Fruit fly (Drosophila melanogaster) whole organism, embryonic: ENCODE measurements around the gene Ir92a.
A peak's percentile ranks its signal among the peaks of the same experiment; 100 is the strongest.

Experiments
- Atf6 ChIP-seq: fragments of 200-800 bp; sonication (Bioruptor generic); IDR thresholded peaks from 2 replicates; pipeline ENCODE4 v1.3.6; 2022; ENCODE audit warnings: missing biosample characterization, missing genetic modification characterization
- BEAF-32 ChIP-seq: fragments of 200-800 bp; sonication (Bioruptor generic); optimal IDR thresholded peaks from 3 replicates; lab custom pipeline; 2017; ENCODE audit warnings: missing biosample characterization, missing genetic modification characterization, mild to moderate bottlenecking, moderate library complexity, missing genetic modification reagents
- CG10565 ChIP-seq: fragments of 200-800 bp; sonication (Bioruptor generic); optimal IDR thresholded peaks from 3 replicates; lab custom pipeline; 2016; ENCODE audit warnings: missing biosample characterization, mild to moderate bottlenecking, missing genetic modification characterization
- CG11504 ChIP-seq: fragments of 200-800 bp; sonication (Bioruptor generic); optimal IDR thresholded peaks from 3 replicates; lab custom pipeline; 2019; ENCODE audit warnings: missing biosample characterization, mild to moderate bottlenecking, missing genetic modification characterization, moderate library complexity
- CG12299 ChIP-seq: fragments of 200-800 bp; sonication (Bioruptor generic); optimal IDR thresholded peaks from 2 replicates; lab custom pipeline; 2018; ENCODE audit warnings: missing biosample characterization, mild to moderate bottlenecking, missing genetic modification characterization
- CG14014 ChIP-seq: fragments of 200-800 bp; sonication (Bioruptor generic); IDR thresholded peaks from 2 replicates; pipeline ENCODE4 v1.3.6; 2022; ENCODE audit warnings: missing biosample characterization, missing genetic modification characterization
- CG14860 ChIP-seq: fragments of 200-800 bp; sonication (Bioruptor generic); IDR thresholded peaks from 3 replicates; pipeline ENCODE4 v1.3.6; 2022; ENCODE audit warnings: missing biosample characterization, missing genetic modification characterization; ENCODE audit not compliant: partially characterized antibody
- CG1529 ChIP-seq: fragments of 200-800 bp; sonication (Bioruptor generic); optimal IDR thresholded peaks from 3 replicates; lab custom pipeline; 2018; ENCODE audit warnings: missing biosample characterization, missing genetic modification characterization
- CG17186 ChIP-seq: fragments of 200-800 bp; sonication (Bioruptor generic); optimal IDR thresholded peaks from 3 replicates; lab custom pipeline; 2017; ENCODE audit warnings: missing biosample characterization, missing genetic modification reagents, missing genetic modification characterization
- CG17385 ChIP-seq: fragments of 200-800 bp; sonication (Bioruptor generic); optimal IDR thresholded peaks from 3 replicates; lab custom pipeline; 2018; ENCODE audit warnings: missing biosample characterization, mild to moderate bottlenecking, missing genetic modification characterization
- CG2889 ChIP-seq: fragments of 200-800 bp; sonication (Bioruptor generic); IDR thresholded peaks from 3 replicates; pipeline ENCODE4 v1.3.6; 2022; ENCODE audit warnings: missing biosample characterization, missing genetic modification characterization
- CG3163 ChIP-seq: fragments of 200-800 bp; sonication (Bioruptor generic); optimal IDR thresholded peaks from 3 replicates; lab custom pipeline; 2016; ENCODE audit warnings: missing biosample characterization, missing genetic modification characterization
- CG3281 ChIP-seq: fragments of 200-800 bp; sonication (Bioruptor generic); optimal IDR thresholded peaks from 3 replicates; lab custom pipeline; 2017; ENCODE audit warnings: missing biosample characterization, mild to moderate bottlenecking, missing genetic modification characterization
- CG33213 ChIP-seq: fragments of 200-800 bp; sonication (Bioruptor generic); optimal IDR thresholded peaks from 3 replicates; lab custom pipeline; 2016; ENCODE audit warnings: missing biosample characterization, missing genetic modification characterization
- CG43689 ChIP-seq: fragments of 200-800 bp; sonication (Bioruptor generic); IDR thresholded peaks from 2 replicates; pipeline ENCODE4 v1.3.6; 2022; ENCODE audit warnings: missing biosample characterization, missing genetic modification characterization
- CG6791 ChIP-seq: fragments of 200-800 bp; sonication (Bioruptor generic); IDR thresholded peaks from 3 replicates; pipeline ENCODE4 v1.3.6; 2022; ENCODE audit warnings: missing biosample characterization, missing genetic modification characterization; ENCODE audit not compliant: partially characterized antibody
- CG8089 ChIP-seq: fragments of 200-800 bp; sonication (Bioruptor generic); optimal IDR thresholded peaks from 3 replicates; lab custom pipeline; 2016; ENCODE audit warnings: missing biosample characterization, missing genetic modification characterization
- CG9797 ChIP-seq: fragments of 200-800 bp; sonication (Bioruptor generic); optimal IDR thresholded peaks from 3 replicates; lab custom pipeline; 2018; ENCODE audit warnings: missing biosample characterization, mild to moderate bottlenecking, missing genetic modification characterization
- Deaf1 ChIP-seq: fragments of 200-800 bp; optimal IDR thresholded peaks from 3 replicates; lab custom pipeline; 2019; ENCODE audit warnings: missing biosample characterization, mild to moderate bottlenecking, missing genetic modification characterization, moderate library complexity
- Doc3 ChIP-seq: fragments of 200-800 bp; sonication (Bioruptor generic); IDR thresholded peaks from 3 replicates; pipeline ENCODE4 v1.3.6; 2022; ENCODE audit warnings: missing biosample characterization, missing genetic modification characterization; ENCODE audit not compliant: partially characterized antibody
- Dref ChIP-seq: fragments of 200-800 bp; sonication (Bioruptor generic); IDR thresholded peaks from 2 replicates; pipeline ENCODE4 v1.3.6; 2022; ENCODE audit warnings: missing biosample characterization, missing genetic modification characterization
- GATAe ChIP-seq: fragments of 200-800 bp; sonication (Bioruptor generic); conservative IDR thresholded peaks from 2 replicates; pipeline ENCODE4 v1.3.6; 2022; ENCODE audit warnings: missing biosample characterization, missing genetic modification characterization
- Hey ChIP-seq: fragments of 200-800 bp; sonication (Bioruptor generic); optimal IDR thresholded peaks from 3 replicates; lab custom pipeline; 2018; ENCODE audit warnings: missing biosample characterization, mild to moderate bottlenecking, missing genetic modification characterization
- Hmr ChIP-seq: fragments of 200-800 bp; sonication (Bioruptor generic); optimal IDR thresholded peaks from 3 replicates; lab custom pipeline; 2017; ENCODE audit warnings: mild to moderate bottlenecking, missing biosample characterization, missing genetic modification reagents, missing genetic modification characterization
- Hr51 ChIP-seq, 2 experiments: fragments of 200-800 bp; sonication (Bioruptor generic); optimal IDR thresholded peaks; 2 replicates in 1 of 2; 3 replicates in 1 of 2; lab custom pipeline; 2016 to 2018; ENCODE audit warnings: missing biosample characterization in 2 of 2, missing genetic modification characterization in 2 of 2, mild to moderate bottlenecking in 1 of 2, moderate library complexity in 1 of 2
- Sox102F ChIP-seq: fragments of 200-800 bp; sonication (Bioruptor generic); optimal IDR thresholded peaks from 2 replicates; lab custom pipeline; 2018; ENCODE audit warnings: missing biosample characterization, mild to moderate bottlenecking, missing genetic modification characterization, moderate library complexity
- Spps ChIP-seq: fragments of 200-800 bp; sonication (Bioruptor generic); optimal IDR thresholded peaks from 2 replicates; lab custom pipeline; 2018; ENCODE audit warnings: missing biosample characterization, mild to moderate bottlenecking, missing genetic modification characterization
- Ssrp ChIP-seq: fragments of 200-800 bp; sonication (Bioruptor generic); optimal IDR thresholded peaks from 2 replicates; lab custom pipeline; 2018; ENCODE audit warnings: missing biosample characterization, mild to moderate bottlenecking, missing genetic modification characterization, moderate library complexity
- al ChIP-seq: fragments of 200-800 bp; sonication (Bioruptor generic); IDR thresholded peaks from 2 replicates; pipeline ENCODE4 v1.3.6; 2022; ENCODE audit warnings: missing biosample characterization, missing genetic modification characterization
- aop ChIP-seq: fragments of 200-800 bp; sonication (Bioruptor generic); IDR thresholded peaks from 2 replicates; pipeline ENCODE4 v1.3.6; 2022; ENCODE audit warnings: missing biosample characterization, missing genetic modification characterization
- ato ChIP-seq: fragments of 200-800 bp; sonication (Bioruptor generic); IDR thresholded peaks from 2 replicates; pipeline ENCODE4 v1.3.6; 2022; ENCODE audit warnings: missing biosample characterization, missing genetic modification characterization; ENCODE audit not compliant: partially characterized antibody
- bab2 ChIP-seq: fragments of 200-800 bp; sonication (Bioruptor generic); optimal IDR thresholded peaks from 2 replicates; lab custom pipeline; 2016; ENCODE audit warnings: missing biosample characterization, missing genetic modification characterization
- bsh ChIP-seq, 2 experiments: fragments of 200-800 bp; sonication (Bioruptor generic); optimal IDR thresholded peaks; 2 replicates each; lab custom pipeline; 2017 to 2018; ENCODE audit warnings: mild to moderate bottlenecking in 2 of 2, missing biosample characterization in 2 of 2, missing genetic modification characterization in 2 of 2, moderate library complexity in 1 of 2
- cato ChIP-seq: fragments of 200-800 bp; sonication (Bioruptor generic); optimal IDR thresholded peaks from 2 replicates; lab custom pipeline; 2016; ENCODE audit warnings: missing biosample characterization, missing genetic modification characterization, borderline replicate concordance
- dan ChIP-seq: fragments of 200-800 bp; sonication (Bioruptor generic); IDR thresholded peaks from 2 replicates; pipeline ENCODE4 v1.3.6; 2022; ENCODE audit warnings: missing biosample characterization, missing genetic modification characterization
- dpn ChIP-seq, 2 experiments: fragments of 200-800 bp; sonication (Bioruptor generic); optimal IDR thresholded peaks; 3 replicates each; lab custom pipeline; 2016; ENCODE audit warnings: missing biosample characterization in 2 of 2, missing genetic modification characterization in 2 of 2
- en ChIP-seq: fragments of 200-800 bp; sonication (Bioruptor generic); optimal IDR thresholded peaks from 2 replicates; lab custom pipeline; 2016; ENCODE audit warnings: missing biosample characterization, missing genetic modification characterization
- esg ChIP-seq: fragments of 200-800 bp; sonication (Bioruptor generic); conservative IDR thresholded peaks from 2 replicates; pipeline ENCODE4 v1.3.6; 2022; ENCODE audit warnings: missing biosample characterization, missing genetic modification characterization
- grn ChIP-seq: fragments of 200-800 bp; sonication (Bioruptor generic); optimal IDR thresholded peaks from 3 replicates; lab custom pipeline; 2017; ENCODE audit warnings: missing biosample characterization, missing genetic modification characterization
- gsb-n ChIP-seq: fragments of 200-800 bp; sonication (Bioruptor generic); optimal IDR thresholded peaks from 3 replicates; lab custom pipeline; 2018; ENCODE audit warnings: missing biosample characterization, mild to moderate bottlenecking, missing genetic modification characterization
- lab ChIP-seq: fragments of 200-800 bp; sonication (Bioruptor generic); optimal IDR thresholded peaks from 3 replicates; lab custom pipeline; 2017; ENCODE audit warnings: missing biosample characterization, missing genetic modification characterization, mild to moderate bottlenecking, moderate library complexity, missing genetic modification reagents
- nmo ChIP-seq: fragments of 200-800 bp; sonication (Bioruptor generic); optimal IDR thresholded peaks from 2 replicates; lab custom pipeline; 2018; ENCODE audit warnings: missing biosample characterization, mild to moderate bottlenecking, missing genetic modification characterization, moderate library complexity
- pzg ChIP-seq: fragments of 200-800 bp; sonication (Bioruptor generic); optimal IDR thresholded peaks from 3 replicates; lab custom pipeline; 2018; ENCODE audit warnings: missing biosample characterization, mild to moderate bottlenecking, missing genetic modification characterization, moderate library complexity
- salm ChIP-seq: fragments of 200-800 bp; sonication (Bioruptor generic); optimal IDR thresholded peaks from 2 replicates; lab custom pipeline; 2018; ENCODE audit warnings: missing biosample characterization, mild to moderate bottlenecking, missing genetic modification characterization
- so ChIP-seq: fragments of 200-800 bp; sonication (Bioruptor generic); IDR thresholded peaks from 3 replicates; pipeline ENCODE4 v1.3.6; 2022; ENCODE audit warnings: missing biosample characterization, missing genetic modification characterization
- stwl ChIP-seq: fragments of 200-800 bp; sonication (Bioruptor generic); optimal IDR thresholded peaks from 3 replicates; lab custom pipeline; 2018; ENCODE audit warnings: missing biosample characterization, mild to moderate bottlenecking, missing genetic modification characterization, moderate library complexity
- tup ChIP-seq: fragments of 200-800 bp; sonication (Bioruptor generic); optimal IDR thresholded peaks from 2 replicates; lab custom pipeline; 2016; ENCODE audit warnings: missing biosample characterization, mild to moderate bottlenecking, missing genetic modification characterization, moderate library complexity
- unpg ChIP-seq: fragments of 200-800 bp; sonication (Bioruptor generic); optimal IDR thresholded peaks from 3 replicates; lab custom pipeline; 2018; ENCODE audit warnings: missing biosample characterization, mild to moderate bottlenecking, missing genetic modification characterization, moderate library complexity

Gene Ir92a

DNA sequence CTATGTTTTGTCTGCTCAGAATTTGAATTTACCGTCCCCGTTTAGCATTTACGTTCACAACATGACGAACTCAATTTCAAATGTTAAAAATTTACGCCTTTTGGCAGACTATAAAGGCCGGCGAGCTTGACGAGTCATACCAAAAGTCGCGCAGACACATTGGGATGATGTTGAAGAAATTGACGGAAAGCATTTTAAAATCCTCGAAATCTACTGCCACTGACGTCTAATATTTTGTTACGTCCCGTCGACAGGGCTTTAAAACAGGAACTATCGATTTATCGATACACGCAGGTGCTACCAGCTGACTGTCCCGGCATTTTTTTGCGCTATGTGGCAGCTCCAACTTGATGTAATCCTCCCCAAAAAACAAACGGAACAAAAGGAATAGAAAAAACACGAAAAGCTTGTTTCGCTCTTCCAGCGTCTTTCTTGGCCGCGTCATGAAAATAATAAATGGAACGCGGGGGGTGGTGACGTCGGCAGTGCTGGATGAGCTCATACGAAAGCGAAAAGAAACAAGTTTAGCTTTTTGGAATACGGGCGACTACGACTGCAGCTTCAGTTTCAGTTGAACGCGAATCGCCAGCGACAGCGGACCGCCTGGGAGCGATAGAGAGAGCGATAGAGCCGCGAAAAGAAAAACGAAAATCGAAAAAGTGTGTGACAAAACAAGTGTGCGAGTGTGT, 29.7 kb upstream of the Ir92a start, which contains the start of gene Orp8 (continued):
- peak; percentile 56; the same call in 1 of the 3 replicates for TF ChIP-seq CG14860 (GFP tag; lab: Robert Waterston, UW)
- TF ChIP-seq CG3281 (GFP tag; lab: Kevin White, UChicago), result no peak
- no peak for TF ChIP-seq Ssrp (tag; lab: Kevin White, UChicago)
- no peak for TF ChIP-seq aop (GFP tag; lab: Robert Waterston, UW)
- peak in 1 of 2 experiments; percentile 6 for TF ChIP-seq dpn (GFP tag; optimal IDR thresholded peaks at IDR 0.05; lab: Kevin White, UChicago)
- TF ChIP-seq cato (GFP tag; lab: Kevin White, UChicago), result no peak
- TF ChIP-seq Spps (tag; lab: Kevin White, UChicago), result peak; percentile 38
- peak; percentile 74 for TF ChIP-seq Dref (GFP tag; lab: Robert Waterston, UW)
- TF ChIP-seq CG2889 (GFP tag; lab: Robert Waterston, UW), result no peak
- peak; percentile 21 for TF ChIP-seq CG33213 (GFP tag; lab: Kevin White, UChicago)
- TF ChIP-seq grn, result no peak
- no peak for TF ChIP-seq esg (GFP tag; lab: Robert Waterston, UW)
- TF ChIP-seq stwl (tag; lab: Kevin White, UChicago), result peak; percentile 54
- peak; percentile 53; the same call in 1 of the 2 replicates for TF ChIP-seq Atf6 (GFP tag; lab: Robert Waterston, UW)
- TF ChIP-seq Deaf1 (tag; lab: Kevin White, UChicago), result peak; percentile 88
- no peak for TF ChIP-seq CG3163
- TF ChIP-seq Hey, result no peak
- peak; percentile 15 for TF ChIP-seq CG17186 (GFP tag; lab: Kevin White, UChicago)
- TF ChIP-seq pzg (GFP tag; lab: Kevin White, UChicago), result peak; percentile 74
- no peak for TF ChIP-seq CG1529
- TF ChIP-seq unpg (GFP tag; lab: Kevin White, UChicago), result peak; percentile 2
- no peak for TF ChIP-seq CG9797 (GFP tag; lab: Kevin White, UChicago)
- no peak for TF ChIP-seq gsb-n (tag; lab: Kevin White, UChicago)
- no peak for TF ChIP-seq CG43689
- TF ChIP-seq CG14014 (GFP tag; lab: Robert Waterston, UW), result no peak; the same call in 1 of the 2 replicates
- TF ChIP-seq BEAF-32 (GFP tag; lab: Kevin White, UChicago), result peak; percentile 73
- peak; percentile 3 for TF ChIP-seq nmo
- peak; percentile 59; the same call in 2 of the 3 replicates for TF ChIP-seq so (GFP tag; lab: Robert Waterston, UW)
- TF ChIP-seq GATAe (GFP tag; lab: Robert Waterston, UW), result no peak
- TF ChIP-seq dan (GFP tag; lab: Robert Waterston, UW), result no peak
- TF ChIP-seq CG12299 (tag; lab: Kevin White, UChicago), result peak; percentile 43
- peak; percentile 52 for TF ChIP-seq lab (GFP tag; lab: Kevin White, UChicago)
- TF ChIP-seq ato (GFP tag; lab: Robert Waterston, UW), result no peak
- peak; percentile 58; the same call in 2 of the 3 replicates for TF ChIP-seq Doc3 (GFP tag; lab: Robert Waterston, UW)
- TF ChIP-seq CG11504, result peak; percentile 5
- no peak for TF ChIP-seq CG8089 (GFP tag; lab: Kevin White, UChicago)
- TF ChIP-seq Hr51 (GFP tag; optimal IDR thresholded peaks at IDR 0.05; lab: Kevin White, UChicago), result no peak
- no peak for TF ChIP-seq bab2 (GFP tag; lab: Kevin White, UChicago)
- peak; percentile 46; the same call in 1 of the 3 replicates for TF ChIP-seq CG6791 (GFP tag; lab: Robert Waterston, UW)
- TF ChIP-seq CG17385 (GFP tag; lab: Kevin White, UChicago), result peak; percentile 44
- TF ChIP-seq bsh (GFP tag; optimal IDR thresholded peaks at IDR 0.05; lab: Kevin White, UChicago), result peak in 1 of 2 experiments; percentile 77
- no peak for TF ChIP-seq Sox102F (GFP tag; lab: Kevin White, UChicago)
- TF ChIP-seq tup (GFP tag; lab: Kevin White, UChicago), result no peak
- no peak for TF ChIP-seq salm (tag; lab: Kevin White, UChicago)
- peak; percentile 41 for TF ChIP-seq Hmr (GFP tag; lab: Kevin White, UChicago)
- TF ChIP-seq al (GFP tag; lab: Robert Waterston, UW), result no peak
- TF ChIP-seq CG10565 (GFP tag; lab: Kevin White, UChicago), result no peak
- TF ChIP-seq en, result no peak
